Worm (Caenorhabditis elegans) whole organism, young adult: ENCODE results near the gene F56C9.3.
A peak's percentile ranks its signal among the peaks of the same experiment; 100 is the strongest.

ENCODE experiments used
- B0261.1 ChIP-seq: sonication (generic microtip); optimal IDR thresholded peaks from 2 replicates; lab custom pipeline; 2016; ENCODE audit warnings: mild to moderate bottlenecking, missing genetic modification characterization, moderate library complexity, missing compliant biosample characterization
- B0336.3 ChIP-seq: fragments of 200-800 bp; sonication (Bioruptor generic); IDR thresholded peaks from 2 replicates; pipeline ENCODE4 v1.3.6; 2022; ENCODE audit warnings: missing genetic modification characterization, missing compliant biosample characterization
- F33H1.4 ChIP-seq: fragments of 200-800 bp; sonication (Bioruptor generic); IDR thresholded peaks from 2 replicates; pipeline ENCODE4 v1.3.6; 2022; ENCODE audit warnings: missing genetic modification reagents, missing genetic modification characterization, missing compliant biosample characterization
- F37B4.10 ChIP-seq: fragments of 200-800 bp; sonication (Bioruptor generic); IDR thresholded peaks from 2 replicates; pipeline ENCODE4 v1.3.6; 2022; ENCODE audit warnings: missing genetic modification characterization, missing compliant biosample characterization
- F49E8.2 ChIP-seq: sonication (generic microtip); optimal IDR thresholded peaks from 3 replicates; lab custom pipeline; 2017; ENCODE audit warnings: missing genetic modification characterization, mild to moderate bottlenecking, missing compliant biosample characterization, antibody characterized with exemption, moderate library complexity; ENCODE audit not compliant: insufficient read depth
- F55B11.4 ChIP-seq: sonication (generic microtip); optimal IDR thresholded peaks from 2 replicates; lab custom pipeline; 2016; ENCODE audit warnings: missing compliant biosample characterization, missing genetic modification characterization, borderline replicate concordance; ENCODE audit not compliant: insufficient read depth
- K11D2.4 ChIP-seq: fragments of 200-800 bp; sonication (Bioruptor generic); IDR thresholded peaks from 2 replicates; pipeline ENCODE4 v1.3.6; 2022; ENCODE audit warnings: missing genetic modification reagents, missing genetic modification characterization, missing compliant biosample characterization
- K12H6.12 ChIP-seq: fragments of 200-800 bp; sonication (Bioruptor generic); optimal IDR thresholded peaks from 2 replicates; lab custom pipeline; 2018; ENCODE audit warnings: mild to moderate bottlenecking, missing genetic modification characterization, missing compliant biosample characterization
- T07F8.4 ChIP-seq: sonication (generic microtip); optimal IDR thresholded peaks from 2 replicates; lab custom pipeline; 2016; ENCODE audit warnings: mild to moderate bottlenecking, missing genetic modification characterization, moderate library complexity, missing compliant biosample characterization
- Y67H2A.10 ChIP-seq: fragments of 200-800 bp; sonication (Bioruptor generic); conservative IDR thresholded peaks from 2 replicates; pipeline ENCODE4 v1.3.6; 2022; ENCODE audit warnings: missing genetic modification reagents, missing genetic modification characterization, missing compliant biosample characterization
- Y79H2A.3 ChIP-seq: fragments of 200-800 bp; sonication (Bioruptor generic); conservative IDR thresholded peaks from 2 replicates; pipeline ENCODE4 v1.3.6; 2022; ENCODE audit warnings: missing genetic modification reagents, missing genetic modification characterization, missing compliant biosample characterization
- athp-1 ChIP-seq: sonication (generic microtip); optimal IDR thresholded peaks from 2 replicates; lab custom pipeline; 2017; ENCODE audit warnings: mild to moderate bottlenecking, missing genetic modification characterization, missing compliant biosample characterization
- attf-3 ChIP-seq: fragments of 200-800 bp; sonication (Bioruptor generic); conservative IDR thresholded peaks from 2 replicates; pipeline ENCODE4 v1.3.6; 2022; ENCODE audit warnings: missing genetic modification reagents, missing genetic modification characterization, missing compliant biosample characterization
- attf-5 ChIP-seq: fragments of 200-800 bp; sonication (Bioruptor generic); optimal IDR thresholded peaks from 2 replicates; lab custom pipeline; 2018; ENCODE audit warnings: mild to moderate bottlenecking, missing genetic modification characterization, missing compliant biosample characterization
- cebp-1 ChIP-seq, 2 experiments: fragments of 200-800 bp in 1 of 2; sonication (Bioruptor generic) in 1 of 2; sonication (generic microtip) in 1 of 2; IDR thresholded peaks in 1 of 2; optimal IDR thresholded peaks in 1 of 2; 2 replicates each; pipeline versions ENCODE4 v1.3.6 to Lab custom; 2017 to 2022; ENCODE audit warnings: missing compliant biosample characterization in 2 of 2, missing genetic modification characterization in 2 of 2, mild to moderate bottlenecking in 1 of 2, missing genetic modification reagents in 1 of 2, moderate library complexity in 1 of 2
- ceh-100 ChIP-seq: fragments of 200-800 bp; sonication (Bioruptor generic); IDR thresholded peaks from 2 replicates; pipeline ENCODE4 v1.3.6; 2022; ENCODE audit warnings: missing genetic modification reagents, missing genetic modification characterization, missing compliant biosample characterization
- ceh-27 ChIP-seq: fragments of 200-800 bp; sonication (Bioruptor generic); optimal IDR thresholded peaks from 2 replicates; lab custom pipeline; 2018; ENCODE audit warnings: mild to moderate bottlenecking, missing genetic modification characterization, moderate library complexity, missing compliant biosample characterization
- ceh-58 ChIP-seq: fragments of 200-800 bp; sonication (Bioruptor generic); IDR thresholded peaks from 2 replicates; pipeline ENCODE4 v1.3.6; 2022; ENCODE audit warnings: missing genetic modification characterization, missing compliant biosample characterization
- ceh-91 ChIP-seq: fragments of 200-800 bp; sonication (Bioruptor generic); IDR thresholded peaks from 2 replicates; pipeline ENCODE4 v1.3.6; 2022; ENCODE audit warnings: missing genetic modification reagents, missing genetic modification characterization, missing compliant biosample characterization
- chd-7 ChIP-seq: sonication (generic microtip); optimal IDR thresholded peaks from 2 replicates; lab custom pipeline; 2016; ENCODE audit warnings: mild to moderate bottlenecking, missing genetic modification characterization, moderate library complexity, missing compliant biosample characterization
- dpff-1 ChIP-seq: sonication (generic microtip); optimal IDR thresholded peaks from 2 replicates; lab custom pipeline; 2017; ENCODE audit warnings: mild to moderate bottlenecking, missing genetic modification characterization, missing compliant biosample characterization
- egrh-3 ChIP-seq: fragments of 200-800 bp; sonication (Bioruptor generic); IDR thresholded peaks from 2 replicates; pipeline ENCODE4 v1.3.6; 2022; ENCODE audit warnings: missing genetic modification reagents, missing genetic modification characterization, missing compliant biosample characterization
- ekl-4 ChIP-seq: fragments of 200-800 bp; sonication (Bioruptor generic); IDR thresholded peaks from 2 replicates; pipeline ENCODE4 v1.3.6; 2022; ENCODE audit warnings: missing genetic modification reagents, missing genetic modification characterization, missing compliant biosample characterization
- him-1 ChIP-seq: sonication (generic microtip); optimal IDR thresholded peaks from 2 replicates; lab custom pipeline; 2016; ENCODE audit warnings: missing genotype, missing genetic modification reagents, missing genetic modification characterization, missing compliant biosample characterization
- hlh-12 ChIP-seq: sonication (generic microtip); optimal IDR thresholded peaks from 2 replicates; lab custom pipeline; 2016; ENCODE audit warnings: missing genetic modification characterization, missing compliant biosample characterization
- hmg-1.2 ChIP-seq: fragments of 200-800 bp; sonication (Bioruptor generic); IDR thresholded peaks from 2 replicates; pipeline ENCODE4 v1.3.6; 2022; ENCODE audit warnings: missing genetic modification reagents, missing genetic modification characterization, missing compliant biosample characterization
- hmg-20 ChIP-seq: fragments of 200-800 bp; sonication (Bioruptor generic); IDR thresholded peaks from 2 replicates; pipeline ENCODE4 v1.3.6; 2022; ENCODE audit warnings: missing genetic modification reagents, missing genetic modification characterization, missing compliant biosample characterization
- hrde-1 ChIP-seq: sonication (generic microtip); optimal IDR thresholded peaks from 2 replicates; lab custom pipeline; 2016; ENCODE audit warnings: missing genetic modification characterization, mild to moderate bottlenecking, missing compliant biosample characterization, moderate library complexity, missing genotype, missing genetic modification reagents, borderline replicate concordance
- hsf-1 ChIP-seq: fragments of 200-800 bp; sonication (Bioruptor generic); IDR thresholded peaks from 2 replicates; pipeline ENCODE4 v1.3.6; 2022; ENCODE audit warnings: missing genetic modification reagents, missing genetic modification characterization, missing compliant biosample characterization
- lag-1 ChIP-seq: fragments of 200-800 bp; sonication (Bioruptor generic); IDR thresholded peaks from 2 replicates; pipeline ENCODE4 v1.3.6; 2022; ENCODE audit warnings: missing genetic modification reagents, missing genetic modification characterization, missing compliant biosample characterization
- let-607 ChIP-seq, 2 experiments: fragments of 200-800 bp in 1 of 2; sonication (Bioruptor generic) in 1 of 2; sonication (generic microtip) in 1 of 2; optimal IDR thresholded peaks; 2 replicates each; lab custom pipeline; 2016 to 2018; ENCODE audit warnings: mild to moderate bottlenecking in 2 of 2, missing compliant biosample characterization in 2 of 2, missing genetic modification characterization in 2 of 2, moderate library complexity in 2 of 2, missing genotype in 1 of 2
- lin-26 ChIP-seq: fragments of 200-800 bp; sonication (Bioruptor generic); IDR thresholded peaks from 2 replicates; pipeline ENCODE4 v1.3.6; 2022; ENCODE audit warnings: missing genetic modification reagents, missing genetic modification characterization, missing compliant biosample characterization
- lsl-1 ChIP-seq: fragments of 200-800 bp; sonication (Bioruptor generic); optimal IDR thresholded peaks from 2 replicates; lab custom pipeline; 2018; ENCODE audit warnings: mild to moderate bottlenecking, missing genetic modification characterization, moderate library complexity, missing compliant biosample characterization
- lsy-27 ChIP-seq: sonication (generic microtip); optimal IDR thresholded peaks from 2 replicates; lab custom pipeline; 2017; ENCODE audit warnings: missing genetic modification characterization, mild to moderate bottlenecking, missing compliant biosample characterization, antibody characterized with exemption, missing genotype, borderline replicate concordance; ENCODE audit not compliant: insufficient read depth
- madf-3 ChIP-seq: fragments of 200-800 bp; sonication (Bioruptor generic); IDR thresholded peaks from 2 replicates; pipeline ENCODE4 v1.3.6; 2022; ENCODE audit warnings: missing genetic modification reagents, missing genetic modification characterization, missing compliant biosample characterization
- mcd-1 ChIP-seq: fragments of 200-800 bp; sonication (Bioruptor generic); IDR thresholded peaks from 2 replicates; pipeline ENCODE4 v1.3.6; 2022; ENCODE audit warnings: missing genetic modification reagents, missing genetic modification characterization, missing compliant biosample characterization
- mes-4 ChIP-seq: sonication (generic microtip); optimal IDR thresholded peaks from 2 replicates; lab custom pipeline; 2016; ENCODE audit warnings: missing genotype, missing genetic modification characterization, missing compliant biosample characterization
- nfya-1 ChIP-seq: sonication (generic microtip); optimal IDR thresholded peaks from 2 replicates; lab custom pipeline; 2017; ENCODE audit warnings: antibody characterized with exemption, missing compliant biosample characterization, missing genetic modification characterization, borderline replicate concordance; ENCODE audit not compliant: insufficient read depth
- nhr-179 ChIP-seq: sonication (generic microtip); optimal IDR thresholded peaks from 2 replicates; lab custom pipeline; 2016; ENCODE audit warnings: mild to moderate bottlenecking, missing genetic modification characterization, missing compliant biosample characterization
- pha-4 ChIP-seq: fragments of 150-350 bp; sonication (generic microtip); optimal IDR thresholded peaks from 2 replicates; lab custom pipeline; 2014; ENCODE audit warnings: missing biosample characterization, missing genetic modification reagents, missing genetic modification characterization
- repo-1 ChIP-seq: sonication (generic microtip); optimal IDR thresholded peaks from 2 replicates; lab custom pipeline; 2017; ENCODE audit warnings: mild to moderate bottlenecking, missing genetic modification characterization, missing compliant biosample characterization
- sdz-38 ChIP-seq: sonication (generic microtip); optimal IDR thresholded peaks from 2 replicates; lab custom pipeline; 2016; ENCODE audit warnings: missing genotype, missing genetic modification characterization, missing compliant biosample characterization
- snpc-1.3 ChIP-seq: sonication (generic microtip); optimal IDR thresholded peaks from 2 replicates; lab custom pipeline; 2017; ENCODE audit warnings: missing genetic modification characterization, mild to moderate bottlenecking, missing compliant biosample characterization, antibody characterized with exemption, moderate library complexity, missing genotype, missing genetic modification reagents; ENCODE audit not compliant: insufficient read depth
- sptf-2 ChIP-seq: fragments of 200-800 bp; sonication (Bioruptor generic); optimal IDR thresholded peaks from 2 replicates; lab custom pipeline; 2018; ENCODE audit warnings: mild to moderate bottlenecking, missing genetic modification characterization, missing compliant biosample characterization
- zim-3 ChIP-seq: sonication (generic microtip); optimal IDR thresholded peaks from 2 replicates; lab custom pipeline; 2017; ENCODE audit warnings: mild to moderate bottlenecking, missing genetic modification characterization, moderate library complexity, missing compliant biosample characterization
- ztf-25 ChIP-seq: fragments of 200-800 bp; sonication (Bioruptor generic); IDR thresholded peaks from 2 replicates; pipeline ENCODE4 v1.3.6; 2022; ENCODE audit warnings: missing genetic modification reagents, missing genetic modification characterization, missing compliant biosample characterization
- ztf-28 ChIP-seq: fragments of 200-800 bp; sonication (Bioruptor generic); IDR thresholded peaks from 2 replicates; pipeline ENCODE4 v1.3.6; 2022; ENCODE audit warnings: missing genetic modification reagents, missing genetic modification characterization, missing compliant biosample characterization

F56C9.3 gene

DNA sequence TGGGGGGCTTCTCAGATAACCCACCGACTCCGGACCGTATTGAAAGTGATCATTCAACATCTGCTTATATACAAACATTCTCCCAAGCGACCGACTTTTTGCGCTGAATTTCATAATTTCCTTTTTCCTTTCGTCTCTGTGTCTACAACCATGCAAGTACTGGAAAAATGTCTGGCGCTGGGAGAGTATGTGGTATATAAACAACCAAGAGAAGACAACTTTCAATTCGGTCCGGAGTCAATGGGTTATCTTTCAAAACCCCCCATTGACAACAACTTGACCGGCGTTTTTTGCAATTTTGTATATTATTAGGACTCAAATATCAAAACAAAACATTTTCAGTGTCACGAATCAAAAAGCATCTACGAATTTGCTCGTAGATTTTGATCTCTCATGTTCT lies 32.6 kb upstream of the F56C9.3 start:
- TF ChIP-seq athp-1 (tag; lab: Kevin White, UChicago) (peak; percentile 5), ztf-25 (GFP tag; lab: Robert Waterston, UW) (no peak), F49E8.2 (no peak), hlh-12 (no peak), T07F8.4 (tag; lab: Kevin White, UChicago) (peak; percentile 25), B0336.3 (GFP tag; lab: Robert Waterston, UW) (peak; percentile 88), nfya-1 (tag; lab: Kevin White, UChicago) (no peak), cebp-1 (GFP tag; IDR thresholded peaks at IDR 0.05; lab: Robert Waterston, UW) (peak; percentile 92), cebp-1 (tag; optimal IDR thresholded peaks at IDR 0.05; lab: Kevin White, UChicago) (peak; percentile 98), sdz-38 (tag; lab: Kevin White, UChicago) (no peak), ceh-91 (no peak), ceh-27 (GFP tag; lab: Kevin White, UChicago) (peak; percentile 72), madf-3 (GFP tag; lab: Robert Waterston, UW) (no peak), sptf-2 (GFP tag; lab: Kevin White, UChicago) (no peak), B0261.1 (tag; lab: Kevin White, UChicago) (peak; percentile 81), hmg-20 (GFP tag; lab: Robert Waterston, UW) (0 out of 2 replicates have a peak, but pooled peaks have one; percentile 32), K12H6.12 (peak; percentile 41), ekl-4 (GFP tag; lab: Robert Waterston, UW) (no peak), chd-7 (tag; lab: Kevin White, UChicago) (peak; percentile 71), zim-3 (tag; lab: Kevin White, UChicago) (peak; percentile 36), lsy-27 (tag; lab: Kevin White, UChicago) (no peak), ceh-100 (GFP tag; lab: Robert Waterston, UW) (0 out of 2 replicates have a peak, but pooled peaks have one; percentile 42), lag-1 (GFP tag; lab: Robert Waterston, UW) (no peak), repo-1 (peak; percentile 95), dpff-1 (tag; lab: Kevin White, UChicago) (peak; percentile 18), attf-3 (GFP tag; lab: Robert Waterston, UW) (peak; percentile 46; the same call in 1 of the 2 replicates), lsl-1 (no peak), F37B4.10 (GFP tag; lab: Robert Waterston, UW) (no peak), Y67H2A.10 (GFP tag; lab: Robert Waterston, UW) (no peak), hmg-1.2 (GFP tag; lab: Robert Waterston, UW) (peak; percentile 70), F55B11.4 (tag; lab: Kevin White, UChicago) (no peak), Y79H2A.3 (GFP tag; lab: Robert Waterston, UW) (no peak), nhr-179 (no peak), let-607 (tag; optimal IDR thresholded peaks at IDR 0.05; lab: Kevin White, UChicago) (peak; percentile 43 to 62), attf-5 (GFP tag; lab: Kevin White, UChicago) (peak; percentile 58), mcd-1 (GFP tag; lab: Robert Waterston, UW) (peak; percentile 83), snpc-1.3 (tag; lab: Kevin White, UChicago) (peak; percentile 49), mes-4 (tag; lab: Kevin White, UChicago) (no peak), K11D2.4 (no peak; the same call in 1 of the 2 replicates), egrh-3 (GFP tag; lab: Robert Waterston, UW) (no peak), hrde-1 (no peak), him-1 (tag; lab: Kevin White, UChicago) (no peak), F33H1.4 (GFP tag; lab: Robert Waterston, UW) (peak; percentile 18; the same call in 1 of the 2 replicates), hsf-1 (GFP tag; lab: Robert Waterston, UW) (no peak), lin-26 (GFP tag; lab: Robert Waterston, UW) (peak; percentile 70; the same call in 1 of the 2 replicates), ceh-58 (GFP tag; lab: Robert Waterston, UW) (no peak), pha-4 (tag; lab: Kevin White, UChicago) (no peak), ztf-28 (GFP tag; lab: Robert Waterston, UW) (no peak)
